Fruit fly (Drosophila melanogaster): Measurements from ENCODE around the gene Alp11.

Alp11 gene

DNA sequence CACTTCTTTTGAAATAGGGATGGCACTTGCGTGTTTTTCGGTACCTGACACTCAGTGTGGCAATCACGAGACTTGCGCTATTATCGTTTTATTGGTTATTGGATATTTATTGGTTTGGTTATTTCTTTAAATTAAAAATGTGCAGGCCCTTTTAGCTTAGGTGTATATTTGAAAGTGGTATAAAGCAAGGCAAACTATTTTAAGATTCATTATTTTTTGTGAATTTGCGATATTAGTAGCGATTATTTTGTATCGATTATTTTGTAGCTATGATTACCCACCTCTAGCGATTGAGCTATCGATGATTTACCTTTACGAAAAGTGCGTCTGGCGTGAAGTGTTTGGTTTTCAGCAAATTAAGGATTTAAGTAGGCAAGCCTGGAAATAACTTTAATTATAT, 4.7 kb upstream of the Alp11 start, which contains the start of the genes CG9215 and CG8097 (continued):
- TF ChIP-seq inv (GFP tag; IDR thresholded peaks at IDR 0.05; ENCODE audit: partially characterized antibody) (peak; percentile 95), sug (tag; optimal IDR thresholded peaks at IDR 0.05) (peak; percentile 71), kay (GFP tag; optimal IDR thresholded peaks at IDR 0.05) (no peak), CG10267 (tag; optimal IDR thresholded peaks at IDR 0.05) (peak; percentile 94), CG10431 (GFP tag; optimal IDR thresholded peaks at IDR 0.05) (no peak), sima (GFP tag; optimal IDR thresholded peaks at IDR 0.05) (no peak), phol (tag; optimal IDR thresholded peaks at IDR 0.05) (peak; percentile 56), CG7556 (GFP tag; optimal IDR thresholded peaks at IDR 0.05) (peak; percentile 15), CG4328 (GFP tag; optimal IDR thresholded peaks at IDR 0.05) (no peak), chif (GFP tag; optimal IDR thresholded peaks at IDR 0.05) (peak in 1 of 2 experiments; percentile 5), Doc2 (GFP tag; IDR thresholded peaks at IDR 0.05) (no peak), hb (GFP tag; IDR thresholded peaks at IDR 0.05; ENCODE audit: partially characterized antibody) (peak; percentile 91), Neu2 (GFP tag; optimal IDR thresholded peaks at IDR 0.05; ENCODE audit: borderline replicate concordance) (no peak), maf-S (GFP tag; optimal IDR thresholded peaks at IDR 0.05) (peak; percentile 39), seq (GFP tag; IDR thresholded peaks at IDR 0.05) (no peak), abd-A (tag; optimal IDR thresholded peaks at IDR 0.05) (no peak), psq (GFP tag; optimal IDR thresholded peaks at IDR 0.05) (no peak), CG12769 (tag; optimal IDR thresholded peaks at IDR 0.05) (no peak), oc (tag; optimal IDR thresholded peaks at IDR 0.05) (no peak), unc-4 (GFP tag; IDR thresholded peaks at IDR 0.05; ENCODE audit: partially characterized antibody) (peak; percentile 97), CG18476 (GFP tag; optimal IDR thresholded peaks at IDR 0.05) (peak; percentile 1), CG10321 (GFP tag; IDR thresholded peaks at IDR 0.05) (no peak), ro (GFP tag; IDR thresholded peaks at IDR 0.05) (no peak), pb (GFP tag; optimal IDR thresholded peaks at IDR 0.05) (no peak), CG34224 (GFP tag; IDR thresholded peaks at IDR 0.05; ENCODE audit: partially characterized antibody) (peak; percentile 95), nerfin-1 (tag; optimal IDR thresholded peaks at IDR 0.05) (peak; percentile 2), Hsf (GFP tag; optimal IDR thresholded peaks at IDR 0.05) (peak; percentile 65), MTF-1 (GFP tag; optimal IDR thresholded peaks at IDR 0.05; ENCODE audit: borderline replicate concordance) (no peak), usp (GFP tag; optimal IDR thresholded peaks at IDR 0.05) (no peak), ATbp (GFP tag; optimal IDR thresholded peaks at IDR 0.05) (no peak), gcm2 (GFP tag; optimal IDR thresholded peaks at IDR 0.05) (no peak), yki (optimal IDR thresholded peaks at IDR 0.05) (no peak), CG3726 (GFP tag; IDR thresholded peaks at IDR 0.05) (no peak), CG10654 (GFP tag; optimal IDR thresholded peaks at IDR 0.05) (peak; percentile 12), CG10209 (GFP tag; optimal IDR thresholded peaks at IDR 0.05) (no peak), Drgx (GFP tag; IDR thresholded peaks at IDR 0.05) (no peak), CG8089 (GFP tag; optimal IDR thresholded peaks at IDR 0.05) (no peak), nom (GFP tag; optimal IDR thresholded peaks at IDR 0.05) (no peak), CG3838 (GFP tag; optimal IDR thresholded peaks at IDR 0.05) (no peak), Usf (GFP tag; optimal IDR thresholded peaks at IDR 0.05) (no peak), caup (GFP tag; optimal IDR thresholded peaks at IDR 0.05; ENCODE audit: severe bottlenecking) (no peak), dan (GFP tag; IDR thresholded peaks at IDR 0.05) (no peak), lov (optimal IDR thresholded peaks at IDR 0.05) (no peak), lov (GFP tag; IDR thresholded peaks at IDR 0.05) (no peak), eyg (GFP tag; optimal IDR thresholded peaks at IDR 0.05) (no peak), B-H2 (GFP tag; optimal IDR thresholded peaks at IDR 0.05) (no peak), CG14667 (GFP tag; IDR thresholded peaks at IDR 0.05) (no peak), Aef1 (GFP tag; IDR thresholded peaks at IDR 0.05) (no peak), YL-1 (GFP tag; optimal IDR thresholded peaks at IDR 0.05) (peak; percentile 64), croc (GFP tag; conservative IDR thresholded peaks at IDR 0.05) (no peak), HmgD (GFP tag; optimal IDR thresholded peaks at IDR 0.05) (peak; percentile 14), CG12219 (GFP tag; optimal IDR thresholded peaks at IDR 0.05) (no peak)

Data from whole organism, embryonic.